Worm (Caenorhabditis elegans): Measurements from ENCODE around the gene asp-5.

Gene asp-5

DNA sequence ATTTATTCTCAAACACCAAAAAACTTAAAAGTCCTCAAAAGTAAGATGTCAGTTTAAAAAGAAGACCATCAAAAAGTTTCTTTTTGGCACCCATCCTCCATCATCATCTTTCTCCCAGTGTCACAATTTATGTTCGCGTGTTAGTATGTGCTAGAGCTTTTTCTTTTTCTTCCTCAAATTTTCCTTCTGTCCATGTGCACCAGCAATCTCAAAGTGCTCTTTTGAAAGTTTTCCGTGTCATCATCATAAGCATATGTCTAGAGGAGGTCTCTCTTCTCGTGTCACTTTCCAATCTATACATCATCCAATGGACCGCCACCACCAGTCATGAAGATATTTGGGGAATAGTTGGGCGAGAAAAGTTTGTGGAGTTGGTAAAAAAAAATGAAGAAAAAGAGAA is 21.1 kb upstream of the asp-5 start:
- TF ChIP-seq unc-62 (GFP tag; optimal IDR thresholded peaks at IDR 0.05): no peak
- no peak for TF ChIP-seq M03D4.4 (tag; optimal IDR thresholded peaks at IDR 0.05)
- TF ChIP-seq ham-2 (GFP tag; optimal IDR thresholded peaks at IDR 0.05): no peak
- no peak for TF ChIP-seq ztf-11 (tag; optimal IDR thresholded peaks at IDR 0.05)
- TF ChIP-seq pha-4 (tag; optimal IDR thresholded peaks at IDR 0.05): no peak
- TF ChIP-seq tbx-8 (GFP tag; optimal IDR thresholded peaks at IDR 0.05): no peak
- no peak for TF ChIP-seq lin-32 (GFP tag; optimal IDR thresholded peaks at IDR 0.05)
- no peak for TF ChIP-seq lsy-2 (tag; optimal IDR thresholded peaks at IDR 0.05)

DNA sequence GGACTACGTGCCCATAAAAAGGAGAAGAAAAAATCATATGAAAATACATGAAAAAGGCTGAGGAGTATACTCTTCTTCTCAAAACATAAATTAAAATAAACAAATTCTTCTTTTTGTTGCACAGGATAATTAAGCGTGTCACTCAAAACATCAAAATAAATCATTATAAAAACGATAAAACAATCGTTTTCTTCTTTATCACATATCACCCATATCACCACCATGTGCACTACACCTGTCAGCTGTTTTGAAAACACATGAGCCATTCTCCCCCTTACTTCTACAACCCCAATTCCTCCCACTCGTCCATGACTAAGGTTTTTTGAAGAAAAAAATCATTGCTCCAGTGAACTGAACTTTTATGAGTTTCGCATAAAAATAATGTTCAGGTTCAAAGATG is 19.7 kb upstream of the asp-5 start:
- TF ChIP-seq nhr-237 (tag; optimal IDR thresholded peaks at IDR 0.05) (no peak), sptf-1 (tag; optimal IDR thresholded peaks at IDR 0.05) (no peak), M03D4.4 (tag; optimal IDR thresholded peaks at IDR 0.05) (no peak), sem-2 (GFP tag; optimal IDR thresholded peaks at IDR 0.05) (no peak), flh-1 (GFP tag; optimal IDR thresholded peaks at IDR 0.05) (no peak), cnd-1 (tag; optimal IDR thresholded peaks at IDR 0.05) (no peak), unc-62 (GFP tag; optimal IDR thresholded peaks at IDR 0.05) (peak; percentile 84), nhr-28 (tag; optimal IDR thresholded peaks at IDR 0.05) (no peak), drap-1 (GFP tag; optimal IDR thresholded peaks at IDR 0.05) (no peak), hlh-1 (tag; optimal IDR thresholded peaks at IDR 0.05) (peak; percentile 15), ham-2 (GFP tag; optimal IDR thresholded peaks at IDR 0.05) (no peak), unc-120 (tag; optimal IDR thresholded peaks at IDR 0.05; ENCODE audit: poor library complexity, severe bottlenecking) (no peak), lin-32 (GFP tag; optimal IDR thresholded peaks at IDR 0.05) (no peak), mab-5 (tag; optimal IDR thresholded peaks at IDR 0.05) (peak; percentile 53), nhr-2 (tag; optimal IDR thresholded peaks at IDR 0.05) (no peak), pha-4 (tag; optimal IDR thresholded peaks at IDR 0.05) (no peak), elt-1 (tag; optimal IDR thresholded peaks at IDR 0.05; ENCODE audit: borderline replicate concordance, insufficient read depth) (no peak), lsy-2 (tag; optimal IDR thresholded peaks at IDR 0.05) (no peak), tbx-8 (GFP tag; optimal IDR thresholded peaks at IDR 0.05) (no peak), snpc-4 (tag; optimal IDR thresholded peaks at IDR 0.05) (no peak), nhr-12 (tag; optimal IDR thresholded peaks at IDR 0.05) (no peak)

DNA sequence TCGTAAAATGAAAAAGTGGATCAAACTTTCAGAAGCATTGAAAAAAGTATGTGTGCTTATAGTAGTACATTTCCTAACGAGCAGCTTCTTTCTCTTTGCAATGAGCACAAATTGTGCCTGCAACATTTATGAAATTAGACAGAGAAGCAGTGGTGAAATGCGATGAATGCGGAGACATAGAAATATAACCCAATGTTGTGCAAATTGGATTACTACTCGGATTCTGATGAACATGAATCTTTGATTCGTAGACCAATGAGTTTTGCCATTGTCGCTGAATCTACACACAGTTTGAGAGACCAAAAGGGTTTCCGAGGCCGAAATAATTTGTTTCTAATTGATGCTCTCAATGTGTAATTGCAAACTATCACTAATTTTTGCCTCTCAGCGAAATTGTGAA is 18.2 kb upstream of the asp-5 start:
- peak; percentile 99 for TF ChIP-seq ces-1 (GFP tag; optimal IDR thresholded peaks at IDR 0.05)
- TF ChIP-seq hlh-1 (tag; optimal IDR thresholded peaks at IDR 0.05): no peak

DNA sequence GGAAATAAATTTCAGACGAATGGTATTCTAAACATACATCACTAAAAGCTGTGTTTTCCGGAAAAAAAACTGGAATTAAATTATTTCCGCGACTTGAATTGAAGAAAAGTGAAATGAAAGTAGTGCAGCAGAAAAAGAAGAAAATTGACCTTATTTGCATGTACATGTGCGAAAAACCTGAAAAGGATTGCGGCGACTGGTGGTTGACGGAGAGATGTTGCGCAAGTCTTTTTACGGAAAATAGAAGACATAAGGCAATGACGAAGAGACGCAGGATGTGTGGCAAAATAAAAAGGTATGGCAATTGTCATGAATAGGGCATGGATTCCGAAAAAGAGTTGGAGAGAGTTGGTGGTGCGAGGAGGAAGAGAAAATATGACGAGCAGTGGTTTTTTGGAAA is 17.2 kb upstream of the asp-5 start:
- TF ChIP-seq drap-1 (GFP tag; optimal IDR thresholded peaks at IDR 0.05) (no peak), blmp-1 (tag; optimal IDR thresholded peaks at IDR 0.05) (peak; percentile 50), ztf-11 (tag; optimal IDR thresholded peaks at IDR 0.05) (no peak), unc-39 (tag; optimal IDR thresholded peaks at IDR 0.05) (no peak), zip-8 (tag; optimal IDR thresholded peaks at IDR 0.05) (peak; percentile 74)

DNA sequence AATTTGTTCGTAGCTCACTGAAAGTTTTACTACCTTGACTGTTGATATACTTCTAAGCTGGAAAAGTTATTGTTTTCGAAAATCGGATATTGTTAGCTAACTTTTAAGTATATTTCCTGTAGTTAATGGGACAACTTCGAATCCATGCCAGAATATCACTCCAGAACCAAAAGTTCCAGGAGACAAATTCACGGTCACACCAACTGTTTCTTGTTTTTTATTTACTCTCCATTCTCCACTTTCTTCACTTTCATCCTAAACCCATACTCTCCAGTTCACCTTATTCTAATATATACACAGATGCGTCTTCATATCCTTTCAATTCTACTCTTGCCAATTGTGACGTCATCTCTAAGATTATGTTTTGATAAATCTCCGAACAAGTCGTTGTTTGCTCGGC is 13.2 kb upstream of the asp-5 start, which contains the start of gene C16D9.1:
Gene C16D9.1, plus strand, starts transcription at position 301 of the 400 bp plus-strand sequence.
- TF ChIP-seq lsy-2 (tag; optimal IDR thresholded peaks at IDR 0.05) (no peak), ceh-43 (GFP tag; optimal IDR thresholded peaks at IDR 0.05) (no peak), drap-1 (GFP tag; optimal IDR thresholded peaks at IDR 0.05) (no peak), unc-120 (tag; optimal IDR thresholded peaks at IDR 0.05; ENCODE audit: poor library complexity, severe bottlenecking) (no peak), lin-32 (GFP tag; optimal IDR thresholded peaks at IDR 0.05) (no peak), flh-1 (GFP tag; optimal IDR thresholded peaks at IDR 0.05) (no peak), sptf-1 (tag; optimal IDR thresholded peaks at IDR 0.05) (no peak), snpc-4 (tag; optimal IDR thresholded peaks at IDR 0.05) (no peak), elt-3 (tag; optimal IDR thresholded peaks at IDR 0.05) (no peak), unc-62 (GFP tag; optimal IDR thresholded peaks at IDR 0.05) (no peak), cnd-1 (tag; optimal IDR thresholded peaks at IDR 0.05) (no peak), mls-2 (tag; optimal IDR thresholded peaks at IDR 0.05) (no peak), pha-4 (tag; optimal IDR thresholded peaks at IDR 0.05) (no peak), mep-1 (tag; optimal IDR thresholded peaks at IDR 0.05) (no peak), sem-2 (GFP tag; optimal IDR thresholded peaks at IDR 0.05) (no peak)

DNA sequence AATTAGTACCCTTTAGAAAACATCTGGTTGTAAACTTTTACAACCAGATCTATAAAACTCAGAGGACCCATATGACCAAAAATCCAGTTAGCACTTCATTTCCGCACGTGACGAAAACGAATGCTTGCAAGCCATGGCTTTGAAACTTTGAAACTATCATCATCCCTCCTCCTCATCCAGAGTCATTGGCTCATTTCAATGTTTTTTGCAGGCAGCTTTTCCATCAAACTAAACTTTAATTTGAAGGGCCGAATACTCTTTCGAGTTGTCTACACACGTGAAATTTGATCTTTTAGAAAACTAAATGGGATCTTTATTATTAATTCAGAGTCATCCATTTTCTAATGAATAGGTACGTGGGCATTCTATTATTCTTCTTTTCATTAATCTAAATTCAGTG is 10.0 kb upstream of the asp-5 start:
- no peak for TF ChIP-seq ces-1 (GFP tag; optimal IDR thresholded peaks at IDR 0.05)
- TF ChIP-seq lin-13 (tag; optimal IDR thresholded peaks at IDR 0.05): no peak
- TF ChIP-seq mls-2 (tag; optimal IDR thresholded peaks at IDR 0.05): no peak
- TF ChIP-seq lin-32 (GFP tag; optimal IDR thresholded peaks at IDR 0.05): no peak
- no peak for TF ChIP-seq ceh-43 (GFP tag; optimal IDR thresholded peaks at IDR 0.05)
